Fruit fly (Drosophila melanogaster) whole organism, prepupa: Measurements from ENCODE around the gene CG5326.

Experiments used
- Blimp-1 ChIP-seq: fragments of 200-800 bp; sonication (Bioruptor generic); optimal IDR thresholded peaks from 3 replicates; lab custom pipeline; 2017; ENCODE audit warnings: missing biosample characterization, missing genetic modification characterization, mild to moderate bottlenecking, moderate library complexity, missing genetic modification reagents
- CG10631 ChIP-seq: fragments of 200-800 bp; sonication (Bioruptor generic); optimal IDR thresholded peaks from 2 replicates; lab custom pipeline; 2016; ENCODE audit warnings: missing biosample characterization, missing genetic modification characterization
- CG10669 ChIP-seq: fragments of 200-800 bp; sonication (Bioruptor generic); optimal IDR thresholded peaks from 3 replicates; lab custom pipeline; 2018; ENCODE audit warnings: missing biosample characterization, mild to moderate bottlenecking, missing genetic modification characterization, moderate library complexity
- CG11762 ChIP-seq: fragments of 200-800 bp; sonication (Bioruptor generic); optimal IDR thresholded peaks from 3 replicates; lab custom pipeline; 2016; ENCODE audit warnings: missing biosample characterization, missing genetic modification characterization; ENCODE audit not compliant: insufficient read depth
- CG11902 ChIP-seq: fragments of 200-800 bp; sonication (Bioruptor generic); optimal IDR thresholded peaks from 3 replicates; lab custom pipeline; 2016; ENCODE audit warnings: missing biosample characterization, missing genetic modification characterization
- CG1621 ChIP-seq: fragments of 200-800 bp; sonication (Bioruptor generic); optimal IDR thresholded peaks from 3 replicates; lab custom pipeline; 2018; ENCODE audit warnings: missing biosample characterization, mild to moderate bottlenecking, missing genetic modification characterization
- CG3032 ChIP-seq: fragments of 200-800 bp; optimal IDR thresholded peaks from 2 replicates; lab custom pipeline; 2019; ENCODE audit warnings: missing biosample characterization, mild to moderate bottlenecking, missing genetic modification characterization, moderate library complexity
- CG31627 ChIP-seq: fragments of 200-800 bp; sonication (Bioruptor generic); optimal IDR thresholded peaks from 3 replicates; lab custom pipeline; 2016; ENCODE audit warnings: missing biosample characterization, missing genetic modification characterization
- CG32006 ChIP-seq: fragments of 200-800 bp; sonication (Bioruptor generic); optimal IDR thresholded peaks from 3 replicates; lab custom pipeline; 2017; ENCODE audit warnings: missing biosample characterization, mild to moderate bottlenecking, missing genetic modification characterization
- CG3919 ChIP-seq: fragments of 200-800 bp; sonication (Bioruptor generic); optimal IDR thresholded peaks from 3 replicates; lab custom pipeline; 2016; ENCODE audit warnings: missing biosample characterization, missing genetic modification characterization
- CG4318 ChIP-seq: fragments of 200-800 bp; sonication (Bioruptor generic); optimal IDR thresholded peaks from 3 replicates; lab custom pipeline; 2017; ENCODE audit warnings: missing biosample characterization, mild to moderate bottlenecking, missing genetic modification characterization
- CG6163 ChIP-seq: fragments of 200-800 bp; sonication (Bioruptor generic); IDR thresholded peaks from 3 replicates; pipeline ENCODE4 v1.3.6; 2022; ENCODE audit warnings: missing biosample characterization, missing genetic modification characterization
- CG6276 ChIP-seq: fragments of 200-800 bp; sonication (Bioruptor generic); optimal IDR thresholded peaks from 2 replicates; lab custom pipeline; 2017; ENCODE audit warnings: missing biosample characterization, mild to moderate bottlenecking, missing genetic modification characterization
- CG6792 ChIP-seq: fragments of 200-800 bp; sonication (Bioruptor generic); optimal IDR thresholded peaks from 3 replicates; lab custom pipeline; 2016; ENCODE audit warnings: missing biosample characterization, missing genetic modification characterization
- CG6808 ChIP-seq: fragments of 200-800 bp; sonication (Bioruptor generic); optimal IDR thresholded peaks from 3 replicates; lab custom pipeline; 2017; ENCODE audit warnings: missing biosample characterization, missing genetic modification characterization, mild to moderate bottlenecking, moderate library complexity, missing genetic modification reagents
- CG6854 ChIP-seq: fragments of 200-800 bp; sonication (Bioruptor generic); optimal IDR thresholded peaks from 2 replicates; lab custom pipeline; 2017; ENCODE audit warnings: missing biosample characterization, mild to moderate bottlenecking, missing genetic modification characterization
- CG7368 ChIP-seq: fragments of 200-800 bp; sonication (Bioruptor generic); optimal IDR thresholded peaks from 3 replicates; lab custom pipeline; 2016; ENCODE audit warnings: missing biosample characterization, missing genetic modification characterization
- CG8119 ChIP-seq: fragments of 200-800 bp; sonication (Bioruptor generic); IDR thresholded peaks from 3 replicates; pipeline ENCODE4 v1.3.6; 2022; ENCODE audit warnings: missing biosample characterization, missing genetic modification characterization
- CG8319 ChIP-seq: fragments of 200-800 bp; sonication (Bioruptor generic); optimal IDR thresholded peaks from 3 replicates; lab custom pipeline; 2016; ENCODE audit warnings: missing biosample characterization, missing genetic modification characterization
- CG9139 ChIP-seq: fragments of 200-800 bp; sonication (Bioruptor generic); optimal IDR thresholded peaks from 3 replicates; lab custom pipeline; 2017; ENCODE audit warnings: missing biosample characterization, mild to moderate bottlenecking, missing genetic modification characterization
- Eip75B ChIP-seq: fragments of 200-800 bp; sonication (Bioruptor generic); optimal IDR thresholded peaks from 3 replicates; lab custom pipeline; 2016; ENCODE audit warnings: missing biosample characterization, missing genetic modification characterization
- Eip93F ChIP-seq: fragments of 200-800 bp; sonication (Bioruptor generic); optimal IDR thresholded peaks from 2 replicates; lab custom pipeline; 2016; ENCODE audit warnings: missing biosample characterization, mild to moderate bottlenecking, missing genetic modification characterization
- Ets21C ChIP-seq: fragments of 200-800 bp; sonication (Bioruptor generic); optimal IDR thresholded peaks from 3 replicates; lab custom pipeline; 2016; ENCODE audit warnings: missing biosample characterization, missing genetic modification characterization
- Gug ChIP-seq: fragments of 200-800 bp; sonication (Bioruptor generic); IDR thresholded peaks from 2 replicates; pipeline ENCODE4 v1.3.6; 2022; ENCODE audit warnings: missing biosample characterization, missing genetic modification characterization
- Hr38 ChIP-seq: sonication (Bioruptor generic); optimal IDR thresholded peaks from 2 replicates; lab custom pipeline; 2016; ENCODE audit warnings: missing biosample characterization, missing genetic modification characterization
- Hr39 ChIP-seq: fragments of 200-800 bp; sonication (Bioruptor generic); optimal IDR thresholded peaks from 2 replicates; lab custom pipeline; 2016; ENCODE audit warnings: missing biosample characterization, missing genetic modification characterization
- OdsH ChIP-seq: fragments of 200-800 bp; sonication (Bioruptor generic); optimal IDR thresholded peaks from 3 replicates; lab custom pipeline; 2016; ENCODE audit warnings: missing biosample characterization, missing genetic modification characterization
- Sox14 ChIP-seq: fragments of 200-800 bp; sonication (Bioruptor generic); optimal IDR thresholded peaks from 3 replicates; lab custom pipeline; 2016; ENCODE audit warnings: missing biosample characterization, missing genetic modification characterization
- acj6 ChIP-seq: fragments of 200-800 bp; sonication (Bioruptor generic); optimal IDR thresholded peaks from 3 replicates; lab custom pipeline; 2016; ENCODE audit warnings: missing biosample characterization, missing genetic modification characterization
- cyc ChIP-seq: fragments of 200-800 bp; sonication (Bioruptor generic); optimal IDR thresholded peaks from 3 replicates; lab custom pipeline; 2016; ENCODE audit warnings: missing biosample characterization, missing genetic modification characterization
- dac ChIP-seq: fragments of 200-800 bp; sonication (Bioruptor generic); optimal IDR thresholded peaks from 2 replicates; lab custom pipeline; 2017; ENCODE audit warnings: missing biosample characterization, mild to moderate bottlenecking, missing genetic modification characterization
- esn ChIP-seq: fragments of 200-800 bp; sonication (Bioruptor generic); optimal IDR thresholded peaks from 2 replicates; lab custom pipeline; 2016; ENCODE audit warnings: missing biosample characterization, mild to moderate bottlenecking, missing genetic modification characterization, moderate library complexity
- fd59A ChIP-seq: fragments of 200-800 bp; sonication (Bioruptor generic); optimal IDR thresholded peaks from 2 replicates; lab custom pipeline; 2017; ENCODE audit warnings: missing biosample characterization, mild to moderate bottlenecking, missing genetic modification characterization, missing genetic modification reagents
- lz ChIP-seq: fragments of 200-800 bp; sonication (Bioruptor generic); optimal IDR thresholded peaks from 3 replicates; lab custom pipeline; 2016; ENCODE audit warnings: missing biosample characterization, missing genetic modification characterization
- vri ChIP-seq: fragments of 200-800 bp; sonication (Bioruptor generic); optimal IDR thresholded peaks from 3 replicates; lab custom pipeline; 2016; ENCODE audit warnings: missing biosample characterization, mild to moderate bottlenecking, missing genetic modification characterization

The CG5326 gene

DNA sequence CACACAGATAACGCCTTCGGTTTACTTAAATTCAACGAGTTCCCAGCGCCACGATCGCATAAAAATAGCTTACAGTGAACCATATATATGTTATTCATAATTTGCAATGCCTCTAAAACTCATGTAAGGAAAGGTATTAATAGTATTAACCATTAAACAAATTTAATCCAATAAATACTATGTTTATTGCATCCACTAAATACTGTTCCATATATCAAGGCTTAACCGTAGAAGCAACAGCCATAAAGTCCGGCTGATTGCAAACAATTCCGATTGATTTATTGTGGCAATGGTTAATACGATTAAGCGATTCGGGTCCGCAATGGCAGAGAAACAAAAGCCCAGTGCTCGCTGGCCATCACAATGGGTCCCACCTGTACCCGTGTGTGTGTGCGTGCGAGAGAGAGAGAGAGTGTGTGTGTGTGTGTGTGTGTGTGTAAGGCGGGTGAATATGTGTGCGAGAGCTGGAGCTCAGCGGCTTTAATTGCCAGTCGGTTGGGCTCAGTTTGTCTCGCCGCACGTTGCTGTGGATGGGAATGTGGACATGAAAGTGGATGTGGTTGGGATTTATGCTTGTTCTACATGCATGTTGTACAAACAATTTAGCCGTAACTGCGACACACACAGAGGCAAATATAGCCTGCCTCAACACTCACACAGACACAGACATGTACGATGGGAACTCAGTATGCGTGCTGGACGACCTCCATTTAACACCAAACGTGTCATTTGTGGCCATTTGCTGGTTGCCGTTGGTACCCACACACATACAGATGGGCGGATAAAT, 45.0 kb downstream of the CG5326 start (continued):
- TF ChIP-seq CG6276: peak; percentile 74
- no peak for TF ChIP-seq CG31627 (GFP tag; lab: Kevin White, UChicago)
- peak; percentile 21 for TF ChIP-seq CG6792
- no peak for TF ChIP-seq lz (GFP tag; lab: Kevin White, UChicago)
- no peak for TF ChIP-seq Hr39 (GFP tag; lab: Kevin White, UChicago)
- no peak for TF ChIP-seq CG1621 (tag; lab: Kevin White, UChicago)
- no peak for TF ChIP-seq CG8119 (GFP tag; lab: Robert Waterston, UW)
- TF ChIP-seq OdsH (GFP tag; lab: Kevin White, UChicago): no peak
- TF ChIP-seq CG6854 (GFP tag; lab: Kevin White, UChicago): no peak
- no peak for TF ChIP-seq Eip93F (GFP tag; lab: Kevin White, UChicago)
- peak; percentile 39 for TF ChIP-seq cyc (GFP tag; lab: Kevin White, UChicago)
- TF ChIP-seq CG3919 (GFP tag; lab: Kevin White, UChicago): no peak
- peak; percentile 55 for TF ChIP-seq CG8319 (GFP tag; lab: Kevin White, UChicago)
- TF ChIP-seq CG4318 (GFP tag; lab: Kevin White, UChicago): no peak
- TF ChIP-seq CG10631 (GFP tag; lab: Kevin White, UChicago): peak; percentile 2
- no peak for TF ChIP-seq dac (GFP tag; lab: Kevin White, UChicago)
- TF ChIP-seq CG11902 (GFP tag; lab: Kevin White, UChicago): no peak
- no peak for TF ChIP-seq Sox14 (GFP tag; lab: Kevin White, UChicago)
- no peak for TF ChIP-seq Gug (GFP tag; lab: Robert Waterston, UW)
- TF ChIP-seq Ets21C (GFP tag; lab: Kevin White, UChicago): no peak

dm6 chr3R:22492767-22493166, 47.0 kb downstream of the CG5326 start, which contains the start of gene tHMG2:
tHMG2 (plus strand) TSS chr3R:22492953.
- TF ChIP-seq esn: no peak

- TF ChIP-seq CG11762 (GFP tag; lab: Kevin White, UChicago) (no peak), Gug (GFP tag; lab: Robert Waterston, UW) (no peak), CG6163 (GFP tag; lab: Robert Waterston, UW) (no peak), vri (GFP tag; lab: Kevin White, UChicago) (no peak), CG8319 (GFP tag; lab: Kevin White, UChicago) (no peak), esn (peak; percentile 45), CG8119 (GFP tag; lab: Robert Waterston, UW) (no peak), CG7368 (GFP tag; lab: Kevin White, UChicago) (no peak), CG31627 (GFP tag; lab: Kevin White, UChicago) (peak; percentile 13), CG9139 (GFP tag; lab: Kevin White, UChicago) (no peak), CG3032 (peak; percentile 27), lz (GFP tag; lab: Kevin White, UChicago) (peak; percentile 15), Eip75B (GFP tag; lab: Kevin White, UChicago) (no peak), acj6 (no peak), CG6276 (no peak), Blimp-1 (GFP tag; lab: Kevin White, UChicago) (no peak), CG32006 (GFP tag; lab: Kevin White, UChicago) (no peak)
Measured at dm6 chr3R:22491088-22491879, 48.4 kb downstream of the CG5326 start, which contains the start of the genes CCT1 and tHMG1. CCT1 (minus strand) TSS chr3R:22491439. tHMG1 (plus strand) TSS chr3R:22491829.

DNA sequence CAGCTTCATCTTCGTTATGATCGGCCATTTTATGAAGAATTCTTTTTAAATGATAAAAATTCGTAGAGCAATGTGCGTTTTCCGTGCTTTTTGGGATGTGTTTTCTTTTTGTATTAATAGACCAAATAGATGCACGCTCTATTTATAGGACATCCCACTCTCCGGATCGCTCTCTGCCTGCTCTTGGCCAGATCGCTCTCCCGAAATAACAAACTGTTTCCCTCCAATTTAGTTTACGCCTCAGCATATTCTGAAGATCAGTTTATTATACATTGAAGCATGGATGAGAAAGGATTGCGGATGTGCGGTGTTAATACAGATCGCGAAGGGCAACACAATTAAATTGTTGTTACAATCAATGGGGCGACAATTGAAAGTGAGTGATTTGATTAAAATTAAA, 50.9 kb downstream of the CG5326 start, which contains the start of gene CG5376:
CG5376 (minus strand) TSS at position 101 of the 400 bp plus-strand sequence.
- TF ChIP-seq Hr38 (GFP tag; lab: Kevin White, UChicago) (no peak), CG6808 (GFP tag; lab: Kevin White, UChicago) (no peak), fd59A (no peak), Hr39 (GFP tag; lab: Kevin White, UChicago) (no peak), CG3032 (no peak), CG8119 (GFP tag; lab: Robert Waterston, UW) (no peak), lz (GFP tag; lab: Kevin White, UChicago) (no peak), Sox14 (GFP tag; lab: Kevin White, UChicago) (no peak), CG10669 (no peak), vri (GFP tag; lab: Kevin White, UChicago) (no peak)
